Worm (Caenorhabditis elegans): ENCODE data around the gene snx-14.

DNA sequence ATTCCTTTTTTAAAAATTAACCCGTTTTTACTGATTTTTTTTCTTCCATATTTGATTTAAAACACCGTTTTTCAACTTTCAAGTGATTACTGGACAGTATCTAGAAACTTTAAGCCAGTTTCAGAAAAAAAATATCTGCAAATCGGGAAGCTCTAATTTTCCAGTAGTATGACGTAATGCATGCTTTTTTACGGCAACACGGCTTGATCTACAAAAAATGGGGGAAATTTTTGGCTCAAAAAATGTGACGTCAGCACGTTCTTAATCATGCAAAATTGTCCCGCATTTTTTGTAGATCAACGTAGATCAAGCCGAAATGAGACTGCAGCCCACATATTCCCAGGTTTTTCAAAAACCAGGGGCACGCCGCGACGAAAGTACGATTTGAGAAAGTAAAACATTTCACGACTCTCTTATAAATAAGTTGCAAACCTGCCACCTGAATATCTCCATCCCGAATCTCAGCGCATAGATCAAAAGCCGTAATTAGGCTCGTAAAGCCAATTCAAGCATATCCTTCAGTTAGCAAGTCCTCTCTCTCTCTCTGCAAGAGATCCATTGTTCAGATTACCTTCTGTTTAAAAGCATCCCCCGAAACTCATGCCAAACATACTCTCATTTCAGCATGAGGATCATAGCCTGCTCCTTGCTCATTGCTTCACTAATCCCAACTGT lies 49.1 kb downstream of the snx-14 start, which contains the start of gene E01G4.6:
- TF ChIP-seq zip-4 (GFP tag; optimal IDR thresholded peaks at IDR 0.05) (no peak), jun-1 (tag; optimal IDR thresholded peaks at IDR 0.05) (no peak), nhr-90 (tag; optimal IDR thresholded peaks at IDR 0.05; ENCODE audit: poor library complexity) (no peak), pax-3 (tag; optimal IDR thresholded peaks at IDR 0.05) (no peak), nhr-76 (tag; optimal IDR thresholded peaks at IDR 0.05) (no peak), hlh-17 (GFP tag; optimal IDR thresholded peaks at IDR 0.05; ENCODE audit: borderline replicate concordance) (no peak), pqm-1 (tag; optimal IDR thresholded peaks at IDR 0.05) (no peak), ztf-4 (tag; optimal IDR thresholded peaks at IDR 0.05) (no peak), nhr-11 (tag; optimal IDR thresholded peaks at IDR 0.05) (no peak), egl-27 (tag; optimal IDR thresholded peaks at IDR 0.05) (no peak), lin-15B (tag; optimal IDR thresholded peaks at IDR 0.05) (no peak)

All from whole organism, L1 larva.